Fruit fly (Drosophila melanogaster): ENCODE data around the gene IPIP.

DNA sequence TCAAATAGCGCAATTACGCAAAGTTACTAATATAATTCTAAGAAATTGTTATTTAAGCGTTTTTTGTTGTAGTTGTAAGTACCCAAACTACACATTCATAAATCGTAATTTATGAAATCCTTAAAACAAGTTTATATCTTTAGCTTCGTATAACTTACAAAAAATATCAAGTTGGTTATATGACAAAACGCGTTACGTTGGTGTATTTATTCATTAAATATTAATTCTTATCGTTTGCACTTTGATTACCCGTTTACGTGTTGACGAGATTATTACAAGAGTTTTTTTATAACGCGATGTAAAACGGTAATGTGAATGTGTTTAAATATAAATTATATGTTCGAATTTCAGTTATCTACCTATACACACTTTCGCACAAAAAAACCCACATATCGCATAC is 29.8 kb downstream of the IPIP start:
- TF ChIP-seq psq (optimal IDR thresholded peaks at IDR 0.05) (no peak), Sin3A (optimal IDR thresholded peaks at IDR 0.05) (no peak)
